Worm (Caenorhabditis elegans) whole organism, L1 larva: ENCODE data around the gene mksr-1.
A peak's percentile ranks its signal among the peaks of the same experiment; 100 is the strongest.

Source experiments
- C16A3.4 ChIP-seq: fragments of 150-350 bp; optimal IDR thresholded peaks from 2 replicates; lab custom pipeline; 2014; ENCODE audit warnings: missing biosample characterization, missing genetic modification characterization
- F16B12.6 ChIP-seq: fragments of 150-350 bp; optimal IDR thresholded peaks from 2 replicates; lab custom pipeline; 2014; ENCODE audit warnings: missing biosample characterization, missing genetic modification characterization
- Y116A8C.19 ChIP-seq: sonication (generic microtip); optimal IDR thresholded peaks from 2 replicates; lab custom pipeline; 2016; ENCODE audit warnings: missing compliant biosample characterization, missing genetic modification characterization, borderline replicate concordance
- aha-1 ChIP-seq: fragments of 150-350 bp; optimal IDR thresholded peaks from 2 replicates; lab custom pipeline; 2014; ENCODE audit warnings: missing biosample characterization, missing genetic modification characterization
- ceh-8 ChIP-seq: fragments of 200-800 bp; sonication (Bioruptor generic); optimal IDR thresholded peaks from 2 replicates; lab custom pipeline; 2018; ENCODE audit warnings: mild to moderate bottlenecking, missing genetic modification characterization, moderate library complexity, missing compliant biosample characterization
- ceh-82 ChIP-seq, 3 experiments: fragments of 150-350 bp in 1 of 3; sonication (generic microtip) in 2 of 3; optimal IDR thresholded peaks; 2 replicates each; lab custom pipeline; 2014 to 2017; ENCODE audit warnings: missing biosample characterization in 3 of 3, missing genetic modification characterization in 3 of 3
- ceh-90 ChIP-seq: sonication (generic microtip); optimal IDR thresholded peaks from 2 replicates; lab custom pipeline; 2016; ENCODE audit warnings: missing genetic modification characterization, missing compliant biosample characterization
- dsc-1 ChIP-seq: sonication (generic microtip); optimal IDR thresholded peaks from 2 replicates; lab custom pipeline; 2016; ENCODE audit warnings: mild to moderate bottlenecking, missing genetic modification characterization, missing compliant biosample characterization
- efl-1 ChIP-seq, 4 experiments: fragments of 150-350 bp; optimal IDR thresholded peaks in 3 of 4; peaks in 1 of 4; 1 replicate in 1 of 4; 2 replicates in 3 of 4; lab custom pipeline; 2014; ENCODE audit warnings: missing biosample characterization in 2 of 4, missing genetic modification characterization in 2 of 4, missing genetic modification reagents in 2 of 4
- egl-13 ChIP-seq: sonication (generic microtip); optimal IDR thresholded peaks from 2 replicates; lab custom pipeline; 2016; ENCODE audit warnings: missing genotype, missing genetic modification reagents, missing genetic modification characterization, missing compliant biosample characterization
- egl-27 ChIP-seq, 2 experiments: fragments of 150-350 bp in 1 of 2; sonication (generic microtip); optimal IDR thresholded peaks; 3 replicates each; lab custom pipeline; 2017 to 2018; ENCODE audit warnings: missing biosample characterization in 2 of 2, missing genetic modification characterization in 2 of 2, missing genetic modification reagents in 2 of 2
- elt-2 ChIP-seq: sonication (generic microtip); optimal IDR thresholded peaks from 2 replicates; lab custom pipeline; 2016; ENCODE audit warnings: missing genetic modification characterization, mild to moderate bottlenecking, inconsistent platforms, missing compliant biosample characterization, missing genetic modification reagents
- elt-3 ChIP-seq, 6 experiments: fragments of 150-350 bp in 1 of 6; sonication (generic microtip); optimal IDR thresholded peaks; 2 replicates each; lab custom pipeline; 2017 to 2018; ENCODE audit warnings: missing biosample characterization in 6 of 6, missing genetic modification characterization in 6 of 6, inconsistent platforms in 1 of 6
- fkh-10 ChIP-seq: sonication (generic microtip); optimal IDR thresholded peaks from 2 replicates; lab custom pipeline; 2017; ENCODE audit warnings: missing biosample characterization, missing genetic modification reagents, missing genetic modification characterization
- fkh-4 ChIP-seq: sonication (generic microtip); optimal IDR thresholded peaks from 2 replicates; lab custom pipeline; 2016; ENCODE audit warnings: missing compliant biosample characterization, missing genetic modification characterization, borderline replicate concordance
- fos-1 ChIP-seq: fragments of 150-350 bp; optimal IDR thresholded peaks from 2 replicates; lab custom pipeline; 2014; ENCODE audit warnings: missing biosample characterization, missing genetic modification characterization
- isw-1 ChIP-seq: fragments of 200-800 bp; sonication (Bioruptor generic); IDR thresholded peaks from 2 replicates; pipeline ENCODE4 v1.3.6; 2022; ENCODE audit warnings: missing genetic modification characterization, missing compliant biosample characterization
- jun-1 ChIP-seq: fragments of 150-350 bp; optimal IDR thresholded peaks from 2 replicates; lab custom pipeline; 2014; ENCODE audit warnings: missing biosample characterization, missing genetic modification reagents, missing genetic modification characterization
- lin-13 ChIP-seq: fragments of 150-350 bp; optimal IDR thresholded peaks from 2 replicates; lab custom pipeline; 2014; ENCODE audit warnings: missing biosample characterization, missing genetic modification reagents, missing genetic modification characterization
- lin-14 ChIP-seq: fragments of 200-800 bp; sonication (Bioruptor generic); optimal IDR thresholded peaks from 2 replicates; lab custom pipeline; 2018; ENCODE audit warnings: mild to moderate bottlenecking, missing genetic modification characterization, moderate library complexity, missing compliant biosample characterization
- lin-15B ChIP-seq: fragments of 150-350 bp; sonication (generic microtip); optimal IDR thresholded peaks from 3 replicates; lab custom pipeline; 2014; ENCODE audit warnings: missing biosample characterization, missing genetic modification characterization
- lin-35 ChIP-seq, 2 experiments: fragments of 150-350 bp; optimal IDR thresholded peaks; 2 replicates each; lab custom pipeline; 2014; ENCODE audit warnings: missing biosample characterization in 2 of 2, missing genetic modification characterization in 2 of 2, missing genetic modification reagents in 2 of 2
- lin-39 ChIP-seq: fragments of 150-350 bp; optimal IDR thresholded peaks from 2 replicates; lab custom pipeline; 2014; ENCODE audit warnings: missing biosample characterization, missing genetic modification reagents, missing genetic modification characterization
- lsy-2 ChIP-seq, 2 experiments: fragments of 150-350 bp; optimal IDR thresholded peaks; 2 replicates each; lab custom pipeline; 2014; ENCODE audit warnings: missing biosample characterization in 2 of 2, missing genetic modification characterization in 2 of 2
- mab-9 ChIP-seq: fragments of 200-800 bp; sonication (Bioruptor generic); IDR thresholded peaks from 2 replicates; pipeline ENCODE4 v1.3.6; 2022; ENCODE audit warnings: missing genetic modification reagents, missing genetic modification characterization, missing compliant biosample characterization
- mdl-1 ChIP-seq, 2 experiments: fragments of 150-350 bp; optimal IDR thresholded peaks; 2 replicates each; lab custom pipeline; 2014 to 2017; ENCODE audit warnings: missing biosample characterization in 2 of 2, missing genetic modification characterization in 2 of 2, inconsistent platforms in 1 of 2
- mef-2 ChIP-seq: fragments of 150-350 bp; optimal IDR thresholded peaks from 2 replicates; lab custom pipeline; 2014; ENCODE audit warnings: missing biosample characterization, missing genetic modification characterization
- nhr-12 ChIP-seq: sonication (generic microtip); optimal IDR thresholded peaks from 2 replicates; lab custom pipeline; 2017; ENCODE audit warnings: missing biosample characterization, missing genetic modification characterization
- nhr-19 ChIP-seq: fragments of 200-800 bp; sonication (Bioruptor generic); conservative IDR thresholded peaks from 2 replicates; pipeline ENCODE4 v1.3.6; 2022; ENCODE audit warnings: missing genetic modification characterization, missing compliant biosample characterization
- nhr-237 ChIP-seq: fragments of 150-350 bp; optimal IDR thresholded peaks from 2 replicates; lab custom pipeline; 2014; ENCODE audit warnings: missing biosample characterization, missing genetic modification characterization
- nhr-28 ChIP-seq: fragments of 150-350 bp; optimal IDR thresholded peaks from 2 replicates; lab custom pipeline; 2014; ENCODE audit warnings: missing biosample characterization, missing genetic modification characterization
- nhr-71 ChIP-seq: sonication (generic microtip); optimal IDR thresholded peaks from 2 replicates; lab custom pipeline; 2016; ENCODE audit warnings: mild to moderate bottlenecking, missing genetic modification characterization, moderate library complexity, missing compliant biosample characterization
- nhr-84 ChIP-seq: sonication (generic microtip); optimal IDR thresholded peaks from 2 replicates; lab custom pipeline; 2017; ENCODE audit warnings: missing biosample characterization, missing genetic modification characterization
- nhr-90 ChIP-seq: sonication (generic microtip); optimal IDR thresholded peaks from 2 replicates; lab custom pipeline; 2016; ENCODE audit warnings: mild to moderate bottlenecking, missing genetic modification characterization, missing compliant biosample characterization; ENCODE audit not compliant: poor library complexity
- pag-3 ChIP-seq: sonication (generic microtip); optimal IDR thresholded peaks from 2 replicates; lab custom pipeline; 2017; ENCODE audit warnings: missing genetic modification characterization, mild to moderate bottlenecking, missing compliant biosample characterization, antibody characterized with exemption, borderline replicate concordance; ENCODE audit not compliant: insufficient read depth
- pqm-1 ChIP-seq: sonication (generic microtip); optimal IDR thresholded peaks from 3 replicates; lab custom pipeline; 2017; ENCODE audit warnings: missing biosample characterization, missing genetic modification characterization
- rnt-1 ChIP-seq: sonication (generic microtip); optimal IDR thresholded peaks from 2 replicates; lab custom pipeline; 2016; ENCODE audit warnings: mild to moderate bottlenecking, missing genetic modification characterization, moderate library complexity, missing compliant biosample characterization
- sox-4 ChIP-seq: sonication (generic microtip); optimal IDR thresholded peaks from 2 replicates; lab custom pipeline; 2016; ENCODE audit warnings: missing genetic modification characterization, missing compliant biosample characterization
- sup-37 ChIP-seq: fragments of 200-800 bp; sonication (Bioruptor generic); optimal IDR thresholded peaks from 2 replicates; lab custom pipeline; 2018; ENCODE audit warnings: mild to moderate bottlenecking, missing genetic modification characterization, missing compliant biosample characterization
- swsn-7 ChIP-seq: sonication (generic microtip); optimal IDR thresholded peaks from 2 replicates; lab custom pipeline; 2016; ENCODE audit warnings: missing genetic modification characterization, missing compliant biosample characterization
- unc-130 ChIP-seq: fragments of 150-350 bp; optimal IDR thresholded peaks from 2 replicates; lab custom pipeline; 2017; ENCODE audit warnings: missing biosample characterization, missing genetic modification characterization, inconsistent platforms
- unc-30 ChIP-seq: sonication (generic microtip); optimal IDR thresholded peaks from 2 replicates; lab custom pipeline; 2017; ENCODE audit warnings: missing biosample characterization, missing genetic modification characterization
- unc-62 ChIP-seq: fragments of 150-350 bp; optimal IDR thresholded peaks from 2 replicates; lab custom pipeline; 2014; ENCODE audit warnings: missing biosample characterization, missing genetic modification reagents, missing genetic modification characterization
- unc-98 ChIP-seq: fragments of 200-800 bp; sonication (Bioruptor generic); IDR thresholded peaks from 2 replicates; pipeline ENCODE4 v1.3.6; 2022; ENCODE audit warnings: missing genetic modification characterization, missing compliant biosample characterization
- vab-15 ChIP-seq: sonication (generic microtip); optimal IDR thresholded peaks from 2 replicates; lab custom pipeline; 2017; ENCODE audit warnings: missing genotype, mild to moderate bottlenecking, missing genetic modification characterization, missing compliant biosample characterization
- xbp-1 ChIP-seq: sonication (generic microtip); optimal IDR thresholded peaks from 2 replicates; lab custom pipeline; 2016; ENCODE audit warnings: missing genetic modification characterization, missing compliant biosample characterization
- zip-4 ChIP-seq: fragments of 200-800 bp; sonication (Bioruptor generic); optimal IDR thresholded peaks from 2 replicates; lab custom pipeline; 2018; ENCODE audit warnings: mild to moderate bottlenecking, missing genetic modification characterization, moderate library complexity, missing compliant biosample characterization
- ztf-11 ChIP-seq, 2 experiments: sonication (generic microtip); optimal IDR thresholded peaks; 2 replicates each; lab custom pipeline; 2016 to 2017; ENCODE audit warnings: missing genetic modification characterization in 2 of 2, missing biosample characterization in 1 of 2, missing compliant biosample characterization in 1 of 2

Gene mksr-1

DNA sequence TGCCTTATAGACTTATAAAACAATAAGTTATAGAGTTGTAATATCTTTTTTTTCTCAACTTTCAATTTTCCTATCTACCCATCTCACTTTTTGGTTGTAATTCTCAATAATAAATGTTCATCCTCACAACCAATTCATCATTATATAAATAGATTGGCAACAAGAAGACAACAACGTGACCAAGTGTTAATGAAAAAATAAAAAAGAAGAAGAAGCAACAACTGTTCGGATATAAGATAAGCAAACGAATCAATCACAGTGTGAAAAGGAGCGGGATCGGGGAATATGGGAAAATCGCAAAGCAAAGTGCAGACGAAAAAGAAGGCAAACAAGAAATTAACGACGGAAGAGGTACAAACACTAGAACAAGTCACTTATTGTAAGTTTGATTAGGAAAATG, 15.0 kb downstream of the mksr-1 start, which contains the start of gene ncs-3 (continued):
- TF ChIP-seq lin-39 (tag; lab: Kevin White, UChicago) (peak; percentile 94), lsy-2 (tag; optimal IDR thresholded peaks at IDR 0.05; lab: Kevin White, UChicago) (peak in 1 of 2 experiments; percentile 17), jun-1 (no peak), nhr-12 (no peak), unc-98 (GFP tag; lab: Robert Waterston, UW) (no peak), rnt-1 (tag; lab: Kevin White, UChicago) (peak; percentile 53), nhr-84 (tag; lab: Kevin White, UChicago) (no peak)

DNA sequence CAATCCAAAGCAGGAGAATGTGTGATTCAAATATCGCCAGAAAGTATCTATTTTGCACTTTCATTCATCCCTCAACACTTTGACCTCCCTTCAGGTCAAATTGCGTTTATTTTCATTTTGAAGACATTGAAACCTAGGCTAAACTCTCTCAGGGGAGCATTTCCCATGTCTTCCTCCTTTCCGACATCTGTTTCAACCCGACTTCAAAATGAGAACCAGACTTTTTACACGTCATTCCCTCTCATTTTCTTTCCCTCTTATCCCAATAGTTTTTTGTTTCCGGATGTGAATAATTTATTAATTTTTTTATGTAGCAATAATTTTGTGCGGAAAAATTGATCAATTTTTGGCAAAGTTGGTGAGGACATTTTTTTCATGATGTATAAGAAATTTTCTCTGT, 16.0 kb downstream of the mksr-1 start:
- TF ChIP-seq dsc-1 (tag; lab: Kevin White, UChicago) (peak; percentile 99), fkh-4 (tag; lab: Kevin White, UChicago) (peak; percentile 94), lin-14 (peak; percentile 20), unc-30 (no peak), rnt-1 (tag; lab: Kevin White, UChicago) (peak; percentile 28), nhr-28 (tag; lab: Kevin White, UChicago) (no peak)
- TF ChIP-seq, all 84 proteins: peak for 4

DNA sequence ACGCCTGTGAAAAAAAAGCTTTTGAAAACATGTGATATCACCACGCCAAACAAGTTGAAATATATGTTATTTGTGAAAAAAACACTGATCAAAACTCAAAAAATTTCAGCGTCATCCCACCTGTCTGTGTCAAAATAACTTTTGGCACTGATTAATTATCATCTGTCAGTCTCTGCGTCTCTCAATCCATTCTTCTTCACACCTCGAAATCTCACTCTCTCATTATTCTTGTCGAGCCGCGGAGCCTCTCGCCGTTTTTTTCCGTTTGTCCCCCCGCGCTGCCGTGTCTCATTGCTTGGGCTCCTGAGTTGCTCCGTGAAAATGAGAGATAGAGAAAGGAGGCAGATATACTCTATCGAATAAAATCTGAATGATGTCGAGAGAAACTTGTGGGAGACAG, 17.9 kb downstream of the mksr-1 start:
- no peak for TF ChIP-seq Y116A8C.19 (tag; lab: Kevin White, UChicago)
- no peak for TF ChIP-seq ceh-82 (tag; optimal IDR thresholded peaks at IDR 0.05; lab: Kevin White, UChicago)
- TF ChIP-seq lin-15B: no peak
- TF ChIP-seq pag-3: peak; percentile 83
- no peak for TF ChIP-seq aha-1
- no peak for TF ChIP-seq unc-98 (GFP tag; lab: Robert Waterston, UW)
- TF ChIP-seq sup-37: no peak
- peak; percentile 26 for TF ChIP-seq xbp-1 (tag; lab: Kevin White, UChicago)
- TF ChIP-seq isw-1: no peak
- no peak for TF ChIP-seq sox-4
- TF ChIP-seq swsn-7: peak; percentile 39
- TF ChIP-seq egl-13: no peak
- TF ChIP-seq ztf-11 (tag; optimal IDR thresholded peaks at IDR 0.05; lab: Kevin White, UChicago): no peak
- no peak for TF ChIP-seq fkh-10 (GFP tag; lab: Kevin White, UChicago)
- no peak for TF ChIP-seq unc-62
- TF ChIP-seq F16B12.6: no peak
- TF ChIP-seq elt-2 (tag; lab: Kevin White, UChicago): no peak
- TF ChIP-seq efl-1 (optimal IDR thresholded peaks at IDR 0.05; lab: Kevin White, UChicago): no peak
- TF ChIP-seq efl-1 (GFP tag; optimal IDR thresholded peaks at IDR 0.05 in 1 of 2; lab: Kevin White, UChicago): no peak
- TF ChIP-seq fkh-4 (tag; lab: Kevin White, UChicago): no peak
- TF ChIP-seq egl-27 (tag; optimal IDR thresholded peaks at IDR 0.05; lab: Kevin White, UChicago): no peak
- TF ChIP-seq fos-1 (tag; lab: Kevin White, UChicago): no peak
- no peak for TF ChIP-seq ceh-90 (tag; lab: Kevin White, UChicago)
- TF ChIP-seq vab-15 (tag; lab: Kevin White, UChicago): no peak
- TF ChIP-seq pqm-1 (tag; lab: Kevin White, UChicago): no peak
- no peak for TF ChIP-seq unc-130 (tag; lab: Kevin White, UChicago)
- TF ChIP-seq mef-2: peak; percentile 30
- no peak for TF ChIP-seq elt-3 (tag; optimal IDR thresholded peaks at IDR 0.05; lab: Kevin White, UChicago)
- no peak for TF ChIP-seq mdl-1 (tag; optimal IDR thresholded peaks at IDR 0.05; lab: Kevin White, UChicago)
- TF ChIP-seq mab-9 (GFP tag; lab: Robert Waterston, UW): no peak
- TF ChIP-seq C16A3.4: no peak
- TF ChIP-seq nhr-237 (tag; lab: Kevin White, UChicago): no peak
- peak; percentile 86 for TF ChIP-seq nhr-71
- 0 out of 2 replicates have a peak, but pooled peaks have one; percentile 36 for TF ChIP-seq nhr-19
- peak; percentile 80 for TF ChIP-seq lin-14
- no peak for TF ChIP-seq ceh-8
- TF ChIP-seq nhr-90 (tag; lab: Kevin White, UChicago): no peak
- TF ChIP-seq zip-4 (GFP tag; lab: Kevin White, UChicago): no peak
- no peak for TF ChIP-seq lin-13 (GFP tag; lab: Kevin White, UChicago)
- no peak for TF ChIP-seq lin-35 (GFP tag; optimal IDR thresholded peaks at IDR 0.05; lab: Kevin White, UChicago)
